Fruit fly (Drosophila melanogaster) whole organism, prepupa: ENCODE results near the gene Chd64.

Source experiments
- CG3919 ChIP-seq: fragments of 200-800 bp; sonication (Bioruptor generic); optimal IDR thresholded peaks from 3 replicates; lab custom pipeline; 2016; ENCODE audit warnings: missing biosample characterization, missing genetic modification characterization
- Gug ChIP-seq: fragments of 200-800 bp; sonication (Bioruptor generic); IDR thresholded peaks from 2 replicates; pipeline ENCODE4 v1.3.6; 2022; ENCODE audit warnings: missing biosample characterization, missing genetic modification characterization
- dac ChIP-seq: fragments of 200-800 bp; sonication (Bioruptor generic); optimal IDR thresholded peaks from 2 replicates; lab custom pipeline; 2017; ENCODE audit warnings: missing biosample characterization, mild to moderate bottlenecking, missing genetic modification characterization
- dsx ChIP-seq: fragments of 200-800 bp; optimal IDR thresholded peaks from 3 replicates; lab custom pipeline; 2019; ENCODE audit warnings: missing biosample characterization, mild to moderate bottlenecking, missing genetic modification characterization, moderate library complexity; ENCODE audit not compliant: poor library complexity, severe bottlenecking
- esn ChIP-seq: fragments of 200-800 bp; sonication (Bioruptor generic); optimal IDR thresholded peaks from 2 replicates; lab custom pipeline; 2016; ENCODE audit warnings: missing biosample characterization, mild to moderate bottlenecking, missing genetic modification characterization, moderate library complexity
- net ChIP-seq: fragments of 200-800 bp; sonication (Bioruptor generic); optimal IDR thresholded peaks from 3 replicates; lab custom pipeline; 2016; ENCODE audit warnings: missing biosample characterization, missing genetic modification characterization

- TF ChIP-seq CG3919 (GFP tag; lab: Kevin White, UChicago) (no peak), dsx (no peak), Gug (no peak), esn (GFP tag; lab: Kevin White, UChicago) (no peak), net (GFP tag; lab: Kevin White, UChicago) (no peak), dac (GFP tag; lab: Kevin White, UChicago) (no peak)
Observed at dm6 chr3L:4115701-4116100, 6.5 kb downstream of the Chd64 start.
